Fruit fly (Drosophila melanogaster): ENCODE results near the gene kis.
A peak's percentile ranks its signal among the peaks of the same experiment; 100 is the strongest.

kis gene

DNA sequence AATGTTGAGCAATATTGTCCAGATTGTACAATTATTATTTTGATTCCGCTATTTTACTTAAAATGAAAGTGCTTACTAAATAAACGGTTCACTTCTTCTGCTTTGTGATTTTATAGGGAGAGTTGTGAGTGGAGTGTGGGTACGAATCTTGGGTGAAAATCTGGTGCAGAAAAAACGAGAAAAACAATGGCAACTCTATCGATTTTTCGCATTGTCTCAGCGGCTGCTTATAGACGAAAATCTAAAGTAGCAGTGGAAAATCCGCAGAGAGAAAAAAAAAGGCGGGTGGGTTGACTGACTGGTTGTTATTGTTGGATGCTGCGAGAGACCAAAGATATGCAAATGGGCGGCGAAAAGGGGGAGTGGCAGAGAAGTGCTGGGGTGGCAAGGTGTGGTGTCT lies 7.5 kb downstream of the kis start:
- no peak for TF ChIP-seq CG8478 (optimal IDR thresholded peaks at IDR 0.05)
- no peak for TF ChIP-seq CTCF (optimal IDR thresholded peaks at IDR 0.05)

dm6 chr2L:241415-241814 lies 9.2 kb downstream of the kis start:
- TF ChIP-seq CTCF (optimal IDR thresholded peaks at IDR 0.05), result no peak
- TF ChIP-seq CG8478 (optimal IDR thresholded peaks at IDR 0.05), result no peak

dm6 chr2L:240176-240769 lies 10.3 kb downstream of the kis start:
- no peak for TF ChIP-seq CTCF (optimal IDR thresholded peaks at IDR 0.05)
- TF ChIP-seq CG8478 (optimal IDR thresholded peaks at IDR 0.05), result no peak

dm6 chr2L:232187-232586 lies 18.4 kb downstream of the kis start, which contains the start of gene CG13693:
CG13693 (plus strand) TSS chr2L:232487.
- no peak for TF ChIP-seq CTCF (optimal IDR thresholded peaks at IDR 0.05)
- no peak for TF ChIP-seq CG8478 (optimal IDR thresholded peaks at IDR 0.05)

DNA sequence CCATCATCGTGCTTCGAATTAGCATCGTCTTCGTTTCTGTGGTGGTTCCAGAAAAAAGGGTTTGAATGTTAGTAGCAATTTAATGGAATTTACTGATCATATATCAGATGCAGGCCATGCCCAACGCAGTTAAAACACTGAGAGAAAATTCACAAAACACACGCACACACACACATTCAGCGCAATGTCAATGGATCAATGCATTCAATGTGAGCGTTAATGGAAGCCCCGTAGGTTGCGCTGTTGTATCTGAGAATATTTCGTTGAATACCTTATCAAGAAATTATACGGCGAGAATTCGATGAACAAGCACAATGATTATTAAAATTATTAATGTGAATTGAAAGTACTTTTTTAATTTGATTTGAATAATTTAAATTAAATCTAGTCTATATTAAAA lies 22.4 kb downstream of the kis start:
- TF ChIP-seq CTCF (optimal IDR thresholded peaks at IDR 0.05) (no peak), CG8478 (optimal IDR thresholded peaks at IDR 0.05) (no peak)

DNA sequence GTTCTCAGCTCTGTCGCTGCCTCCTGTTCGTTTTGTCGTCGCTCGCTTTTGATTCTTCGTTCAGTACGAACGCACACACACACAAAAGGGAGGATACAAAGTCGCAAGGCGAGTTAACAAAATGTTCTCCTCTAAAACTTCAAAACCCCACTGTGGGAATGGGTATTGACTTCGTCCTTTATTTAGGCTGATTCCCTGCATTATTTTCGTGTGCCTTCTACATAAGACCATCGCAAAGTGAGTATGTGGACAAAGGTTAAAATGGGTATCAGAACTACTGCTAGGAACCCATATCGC lies 25.3 kb downstream of the kis start:
- no peak for TF ChIP-seq CTCF (optimal IDR thresholded peaks at IDR 0.05)
- no peak for TF ChIP-seq CG8478 (optimal IDR thresholded peaks at IDR 0.05)

DNA sequence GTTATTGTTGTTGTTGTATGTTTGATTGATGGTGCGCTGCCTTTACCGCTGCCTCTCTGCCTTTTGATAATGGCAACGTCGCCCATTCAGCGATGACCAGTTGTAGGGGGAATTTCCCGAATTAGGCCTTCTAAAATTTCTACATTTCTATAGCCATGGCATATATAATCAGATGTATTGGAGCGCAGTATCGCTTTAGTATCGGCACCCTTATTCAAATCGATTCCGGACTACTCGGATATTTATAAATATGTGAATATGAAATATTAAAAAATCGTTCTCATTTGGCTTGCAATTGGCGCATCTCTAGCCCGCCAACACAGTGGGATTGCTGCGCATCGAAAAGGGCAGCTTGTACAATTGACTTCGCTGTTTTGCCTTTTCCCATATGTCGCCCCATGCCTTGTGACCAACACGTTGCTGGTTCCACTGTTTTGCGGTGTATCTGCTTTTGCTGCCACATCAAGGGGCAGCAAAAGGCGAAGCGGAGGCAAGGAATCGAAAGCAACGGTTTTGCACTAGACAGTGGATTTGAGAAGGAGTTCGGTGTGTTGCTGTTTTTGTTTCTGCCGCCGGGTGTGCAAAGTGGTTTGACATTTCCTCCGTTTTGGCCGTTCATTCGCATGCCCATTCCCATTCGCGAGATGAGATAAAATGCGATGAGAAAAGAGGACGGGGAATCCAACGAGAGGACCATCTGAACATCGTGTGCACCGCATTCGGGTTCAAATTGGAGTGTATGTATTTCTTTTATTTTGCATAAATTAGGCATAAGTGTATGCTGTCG lies 25.8 kb downstream of the kis start:
- TF ChIP-seq CTCF (optimal IDR thresholded peaks at IDR 0.05), result no peak
- no peak for TF ChIP-seq CG8478 (optimal IDR thresholded peaks at IDR 0.05)

- TF ChIP-seq CG8478 (optimal IDR thresholded peaks at IDR 0.05), result no peak
- TF ChIP-seq CTCF (optimal IDR thresholded peaks at IDR 0.05), result no peak
Measured at dm6 chr2L:223867-224598, 26.6 kb downstream of the kis start.

DNA sequence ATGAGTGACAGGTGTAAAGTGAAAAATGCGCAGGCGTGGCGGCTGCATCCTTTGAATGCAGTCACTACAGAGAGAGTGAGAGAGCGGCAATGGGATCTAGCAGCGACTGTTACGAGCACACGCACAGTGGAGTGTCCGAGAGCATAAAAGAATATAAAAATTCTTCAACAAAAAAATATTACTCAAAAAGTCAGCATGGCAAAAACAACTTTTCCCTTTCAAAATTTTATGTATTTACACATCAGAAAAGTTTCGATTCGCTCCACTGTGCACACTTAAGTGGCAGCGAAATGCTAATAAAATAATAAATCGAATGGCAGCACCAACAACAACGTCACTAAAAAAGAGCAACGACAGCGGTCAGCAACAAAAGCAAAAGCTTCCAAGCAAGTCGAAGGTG lies 27.3 kb downstream of the kis start:
- TF ChIP-seq CTCF (optimal IDR thresholded peaks at IDR 0.05), result no peak
- TF ChIP-seq CG8478 (optimal IDR thresholded peaks at IDR 0.05), result no peak

DNA sequence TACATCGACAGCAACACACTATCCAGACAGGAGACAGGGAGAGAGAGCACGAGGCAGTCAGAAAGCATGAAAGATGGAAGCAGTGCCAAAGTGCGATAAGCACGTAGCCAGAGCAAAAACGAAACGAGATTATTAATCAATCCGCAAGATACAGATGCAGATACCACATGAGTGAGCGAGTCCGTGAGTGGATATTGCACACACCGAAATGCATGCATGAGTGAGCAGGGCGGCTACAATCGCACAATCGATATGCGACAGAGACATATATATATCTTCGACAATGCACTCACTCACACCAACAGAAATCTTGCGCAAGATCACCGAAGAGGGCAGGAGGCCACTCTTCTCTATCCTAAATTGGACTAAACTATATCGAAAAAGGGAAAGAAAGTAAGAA lies 27.8 kb downstream of the kis start:
- no peak for TF ChIP-seq CG8478 (optimal IDR thresholded peaks at IDR 0.05)
- no peak for TF ChIP-seq CTCF (optimal IDR thresholded peaks at IDR 0.05)

DNA sequence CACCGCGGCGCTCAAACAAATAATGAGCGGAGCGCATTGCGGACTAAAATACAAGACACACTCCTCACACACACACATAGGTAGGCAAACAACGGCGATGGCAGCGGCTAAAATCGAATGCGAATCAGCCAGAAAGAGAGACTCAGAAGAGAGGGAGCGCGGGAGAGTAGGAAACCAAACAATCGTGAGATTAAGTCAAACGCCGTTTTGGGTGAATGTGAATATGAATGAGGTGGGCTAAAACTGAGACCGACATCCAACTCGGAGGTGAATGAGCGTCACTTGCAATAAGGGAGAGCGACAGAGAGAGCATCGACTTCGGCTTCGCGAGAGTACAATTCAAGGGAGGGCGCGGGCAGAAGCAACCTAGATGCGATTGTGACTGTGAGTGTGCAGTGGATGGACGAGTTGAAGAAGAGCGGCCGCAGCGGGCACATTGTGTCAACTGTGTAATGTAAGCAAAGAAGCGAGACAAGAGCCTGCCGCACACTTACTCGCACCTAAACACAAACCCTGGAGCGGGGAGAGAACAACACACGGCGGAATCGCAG lies 28.6 kb downstream of the kis start:
- no peak for TF ChIP-seq CTCF (optimal IDR thresholded peaks at IDR 0.05)
- TF ChIP-seq CG8478 (optimal IDR thresholded peaks at IDR 0.05), result no peak

DNA sequence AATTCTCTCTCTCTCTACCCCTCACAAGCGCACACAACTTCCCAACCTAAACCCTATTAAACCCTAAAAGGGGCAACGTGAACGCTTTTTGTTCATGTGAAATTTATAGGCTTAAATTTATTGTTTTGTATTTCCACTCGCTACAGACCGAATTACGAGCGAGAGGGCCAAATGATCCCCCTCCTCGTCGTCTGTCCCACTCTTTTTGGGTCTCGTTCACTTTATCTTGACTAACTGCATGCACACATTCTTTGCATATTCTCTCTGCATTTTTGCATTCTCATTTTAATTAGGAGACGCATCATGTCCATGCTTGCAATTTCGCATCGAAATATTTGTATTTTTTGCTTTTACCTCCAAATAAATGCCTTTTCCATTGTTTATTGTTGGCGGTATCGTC lies 29.5 kb downstream of the kis start:
- TF ChIP-seq CTCF (optimal IDR thresholded peaks at IDR 0.05), result no peak
- TF ChIP-seq CG8478 (optimal IDR thresholded peaks at IDR 0.05), result no peak

dm6 chr2L:220509-220908 lies 30.1 kb downstream of the kis start:
- TF ChIP-seq CTCF (optimal IDR thresholded peaks at IDR 0.05) (no peak), CG8478 (optimal IDR thresholded peaks at IDR 0.05) (no peak)

DNA sequence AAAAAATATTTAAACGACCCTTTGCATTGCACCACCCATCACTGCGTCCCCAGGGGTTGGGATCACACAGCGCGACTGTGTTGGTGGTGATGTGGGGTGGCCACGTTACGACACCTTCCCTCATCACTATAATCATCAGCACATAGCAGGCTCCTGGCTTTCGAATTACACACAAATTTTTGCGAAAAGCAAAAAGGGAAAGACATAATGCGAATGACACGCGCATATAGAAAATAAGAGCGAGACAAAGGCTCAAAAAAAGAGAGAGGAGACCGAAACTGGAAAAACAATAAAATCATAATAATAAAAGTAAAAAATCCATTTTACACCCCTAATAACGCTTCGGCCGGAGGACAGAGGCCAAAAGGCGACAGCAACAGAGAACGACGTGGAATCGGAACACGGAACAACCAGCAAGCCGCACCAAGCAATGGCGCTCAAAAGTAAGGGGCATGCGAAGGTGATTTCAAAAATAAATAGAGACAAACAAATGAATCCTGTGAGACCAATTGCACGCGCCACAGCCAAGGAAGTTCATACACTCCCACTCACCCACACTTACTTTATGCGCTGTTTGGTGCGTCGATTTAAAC lies 31.1 kb downstream of the kis start:
- TF ChIP-seq CTCF (optimal IDR thresholded peaks at IDR 0.05), result no peak
- TF ChIP-seq CG8478 (optimal IDR thresholded peaks at IDR 0.05), result no peak

dm6 chr2L:207129-207813 lies 43.4 kb downstream of the kis start, which contains the start of the genes Tbc1d15-17 and CG11617:
Tbc1d15-17 (plus strand) TSS chr2L:207179.
CG11617 (minus strand) TSS chr2L:207297.
- TF ChIP-seq CTCF (optimal IDR thresholded peaks at IDR 0.05) (peak; percentile 21 to 57), CG8478 (optimal IDR thresholded peaks at IDR 0.05) (no peak)

Measured in S2 (cell line).